Worm (Caenorhabditis elegans): ENCODE data around the gene D2021.4.

ce11 chrX:8565810-8566416 is 17.0 kb upstream of the D2021.4 start:
- no peak for TF ChIP-seq unc-55 (GFP tag; optimal IDR thresholded peaks at IDR 0.05)
- TF ChIP-seq aly-2 (tag; optimal IDR thresholded peaks at IDR 0.05), result no peak
- TF ChIP-seq lin-39 (tag; optimal IDR thresholded peaks at IDR 0.05), result no peak
- no peak for TF ChIP-seq nhr-6 (tag; optimal IDR thresholded peaks at IDR 0.05)
- TF ChIP-seq skn-1 (tag; optimal IDR thresholded peaks at IDR 0.05), result no peak
- peak; percentile 25 for TF ChIP-seq C34F6.9 (tag; optimal IDR thresholded peaks at IDR 0.05)
- TF ChIP-seq elt-3 (tag; optimal IDR thresholded peaks at IDR 0.05), result no peak
- TF ChIP-seq nhr-11 (tag; optimal IDR thresholded peaks at IDR 0.05), result no peak
- TF ChIP-seq mbf-1 (tag; optimal IDR thresholded peaks at IDR 0.05), result no peak
- TF ChIP-seq mdl-1 (tag; optimal IDR thresholded peaks at IDR 0.05), result peak; percentile 32 to 60
- TF ChIP-seq snpc-4 (tag; optimal IDR thresholded peaks at IDR 0.05), result no peak

Data from whole organism, L2 larva.